Worm (Caenorhabditis elegans) whole organism, L4 larva: ENCODE data around the gene str-173.
A peak's percentile ranks its signal among the peaks of the same experiment; 100 is the strongest.

ENCODE experiments used
- D1046.2 ChIP-seq: fragments of 200-800 bp; sonication (Bioruptor generic); IDR thresholded peaks from 2 replicates; pipeline ENCODE4 v1.3.6; 2022; ENCODE audit warnings: missing genetic modification characterization, missing compliant biosample characterization
- Y105C5A.15 ChIP-seq: fragments of 200-800 bp; sonication (Bioruptor generic); IDR thresholded peaks from 2 replicates; pipeline ENCODE4 v1.3.6; 2022; ENCODE audit warnings: missing genetic modification characterization, missing compliant biosample characterization
- aha-1 ChIP-seq: fragments of 150-350 bp; peaks from one replicate; lab custom pipeline; 2014; ENCODE audit warnings: missing biosample characterization, missing genetic modification characterization
- ama-1 ChIP-seq: fragments of 150-350 bp; optimal IDR thresholded peaks from 2 replicates; lab custom pipeline; 2014; ENCODE audit warnings: inconsistent platforms, mixed read lengths
- ceh-28 ChIP-seq: fragments of 150-350 bp; optimal IDR thresholded peaks from 2 replicates; lab custom pipeline; 2014; ENCODE audit warnings: missing biosample characterization, missing genetic modification reagents, missing genetic modification characterization
- cey-2 ChIP-seq: sonication (generic microtip); optimal IDR thresholded peaks from 3 replicates; lab custom pipeline; 2017; ENCODE audit warnings: missing genetic modification characterization, mild to moderate bottlenecking, missing compliant biosample characterization, antibody characterized with exemption, borderline replicate concordance; ENCODE audit not compliant: insufficient read depth
- daf-12 ChIP-seq: fragments of 150-350 bp; optimal IDR thresholded peaks from 2 replicates; lab custom pipeline; 2014; ENCODE audit warnings: missing biosample characterization, missing genetic modification reagents, missing genetic modification characterization
- daf-16 ChIP-seq, 3 experiments: sonication (generic microtip); optimal IDR thresholded peaks; 2 replicates each; lab custom pipeline; 2016 to 2017; ENCODE audit warnings: missing genetic modification characterization in 3 of 3, missing genetic modification reagents in 3 of 3, mild to moderate bottlenecking in 2 of 3, missing compliant biosample characterization in 2 of 3, missing biosample characterization in 1 of 3, moderate library complexity in 1 of 3
- dpl-1 ChIP-seq: fragments of 150-350 bp; optimal IDR thresholded peaks from 2 replicates; lab custom pipeline; 2014; ENCODE audit warnings: missing biosample characterization, missing genetic modification reagents, missing genetic modification characterization
- duxl-1 ChIP-seq: sonication (generic microtip); optimal IDR thresholded peaks from 2 replicates; lab custom pipeline; 2016; ENCODE audit warnings: mild to moderate bottlenecking, missing genetic modification characterization, moderate library complexity, missing compliant biosample characterization; ENCODE audit not compliant: poor library complexity
- fkh-10 ChIP-seq: fragments of 150-350 bp; optimal IDR thresholded peaks from 2 replicates; lab custom pipeline; 2014; ENCODE audit warnings: missing biosample characterization, missing genetic modification reagents, missing genetic modification characterization
- fos-1 ChIP-seq: fragments of 150-350 bp; optimal IDR thresholded peaks from 2 replicates; lab custom pipeline; 2014; ENCODE audit warnings: missing biosample characterization, missing genetic modification characterization
- gei-8 ChIP-seq: fragments of 200-800 bp; sonication (Bioruptor generic); optimal IDR thresholded peaks from 2 replicates; lab custom pipeline; 2018; ENCODE audit warnings: mild to moderate bottlenecking, missing genetic modification characterization, missing compliant biosample characterization
- jun-1 ChIP-seq: fragments of 150-350 bp; optimal IDR thresholded peaks from 2 replicates; lab custom pipeline; 2014; ENCODE audit warnings: missing biosample characterization, missing genetic modification reagents, missing genetic modification characterization
- lin-1 ChIP-seq: fragments of 200-800 bp; sonication (Bioruptor generic); IDR thresholded peaks from 2 replicates; pipeline ENCODE4 v1.3.6; 2022; ENCODE audit warnings: missing genetic modification reagents, missing genetic modification characterization, missing compliant biosample characterization
- lin-13 ChIP-seq: fragments of 150-350 bp; optimal IDR thresholded peaks from 2 replicates; lab custom pipeline; 2014; ENCODE audit warnings: missing biosample characterization, missing genetic modification reagents, missing genetic modification characterization
- lin-15B ChIP-seq: fragments of 150-350 bp; sonication (generic microtip); optimal IDR thresholded peaks from 3 replicates; lab custom pipeline; 2014; ENCODE audit warnings: missing biosample characterization, missing genetic modification characterization
- lin-29 ChIP-seq: fragments of 200-800 bp; sonication (Bioruptor generic); IDR thresholded peaks from 2 replicates; pipeline ENCODE4 v1.3.6; 2022; ENCODE audit warnings: missing genetic modification reagents, missing genetic modification characterization, missing compliant biosample characterization
- lir-3 ChIP-seq: sonication (generic microtip); optimal IDR thresholded peaks from 2 replicates; lab custom pipeline; 2016; ENCODE audit warnings: mild to moderate bottlenecking, missing genetic modification characterization, missing compliant biosample characterization
- lsy-2 ChIP-seq, 2 experiments: fragments of 150-350 bp in 1 of 2; sonication (generic microtip) in 1 of 2; optimal IDR thresholded peaks; 2 replicates each; lab custom pipeline; 2014 to 2017; ENCODE audit warnings: missing biosample characterization in 2 of 2, missing genetic modification characterization in 2 of 2
- madf-9 ChIP-seq: fragments of 200-800 bp; sonication (Bioruptor generic); conservative IDR thresholded peaks from 2 replicates; pipeline ENCODE4 v1.3.6; 2022; ENCODE audit warnings: missing genetic modification reagents, missing genetic modification characterization, missing compliant biosample characterization
- mep-1 ChIP-seq: fragments of 150-350 bp; sonication (generic microtip); optimal IDR thresholded peaks from 3 replicates; lab custom pipeline; 2014; ENCODE audit warnings: missing biosample characterization, missing genetic modification characterization
- mes-2 ChIP-seq: sonication (generic microtip); optimal IDR thresholded peaks from 2 replicates; lab custom pipeline; 2016; ENCODE audit warnings: missing genotype, mild to moderate bottlenecking, missing genetic modification characterization, missing compliant biosample characterization; ENCODE audit not compliant: poor library complexity, severe bottlenecking
- mxl-3 ChIP-seq: fragments of 200-800 bp; sonication (Bioruptor generic); optimal IDR thresholded peaks from 2 replicates; lab custom pipeline; 2018; ENCODE audit warnings: mild to moderate bottlenecking, missing genetic modification characterization, missing compliant biosample characterization
- nhr-41 ChIP-seq: fragments of 200-800 bp; sonication (Bioruptor generic); IDR thresholded peaks from 2 replicates; pipeline ENCODE4 v1.3.6; 2022; ENCODE audit warnings: missing genetic modification reagents, missing genetic modification characterization, missing compliant biosample characterization
- nhr-6 ChIP-seq: fragments of 150-350 bp; optimal IDR thresholded peaks from 2 replicates; lab custom pipeline; 2014; ENCODE audit warnings: missing biosample characterization, missing genetic modification characterization
- nhr-76 ChIP-seq: fragments of 150-350 bp; optimal IDR thresholded peaks from 2 replicates; lab custom pipeline; 2014; ENCODE audit warnings: missing biosample characterization, missing genetic modification characterization
- nhr-77 ChIP-seq: fragments of 150-350 bp; optimal IDR thresholded peaks from 2 replicates; lab custom pipeline; 2014; ENCODE audit warnings: missing biosample characterization, missing genetic modification characterization
- php-3 ChIP-seq: fragments of 200-800 bp; sonication (Bioruptor generic); IDR thresholded peaks from 2 replicates; pipeline ENCODE4 v1.3.6; 2022; ENCODE audit warnings: missing genetic modification reagents, missing genetic modification characterization, missing compliant biosample characterization
- rbr-2 ChIP-seq: sonication (generic microtip); optimal IDR thresholded peaks from 2 replicates; lab custom pipeline; 2016; ENCODE audit warnings: missing genotype, missing genetic modification characterization, missing compliant biosample characterization
- spr-3 ChIP-seq: fragments of 200-800 bp; sonication (Bioruptor generic); optimal IDR thresholded peaks from 2 replicates; lab custom pipeline; 2018; ENCODE audit warnings: mild to moderate bottlenecking, missing genetic modification characterization, missing compliant biosample characterization
- unc-39 ChIP-seq: sonication (generic microtip); optimal IDR thresholded peaks from 2 replicates; lab custom pipeline; 2017; ENCODE audit warnings: missing biosample characterization, missing genetic modification characterization

str-173 gene

DNA sequence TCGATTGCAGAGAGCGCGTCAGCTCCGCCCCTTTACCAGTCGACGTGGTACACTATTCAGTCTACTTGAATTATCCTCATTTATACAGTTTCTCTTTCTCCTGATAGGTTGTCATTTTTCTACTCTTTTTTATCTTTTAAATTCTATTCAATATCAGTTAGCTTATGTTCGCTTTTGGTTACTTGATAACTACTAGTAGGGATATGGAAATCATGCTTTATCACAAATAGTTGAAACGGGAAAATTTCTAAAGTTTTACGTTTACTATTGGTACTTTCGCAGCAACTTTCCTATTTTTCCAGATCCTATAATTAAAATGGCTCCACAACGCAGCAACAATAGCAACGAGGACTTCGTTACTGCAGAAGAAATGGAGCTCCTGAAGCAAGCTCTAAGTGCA, 28.0 kb downstream of the str-173 start, which contains the start of gene sgnh-1:
Gene sgnh-1 (plus strand): TSS at position 301 of the 400 bp plus-strand sequence.
- TF ChIP-seq lin-29 (GFP tag; lab: Robert Waterston, UW) (no peak), rbr-2 (tag; lab: Kevin White, UChicago) (no peak), php-3 (GFP tag; lab: Robert Waterston, UW) (no peak)

DNA sequence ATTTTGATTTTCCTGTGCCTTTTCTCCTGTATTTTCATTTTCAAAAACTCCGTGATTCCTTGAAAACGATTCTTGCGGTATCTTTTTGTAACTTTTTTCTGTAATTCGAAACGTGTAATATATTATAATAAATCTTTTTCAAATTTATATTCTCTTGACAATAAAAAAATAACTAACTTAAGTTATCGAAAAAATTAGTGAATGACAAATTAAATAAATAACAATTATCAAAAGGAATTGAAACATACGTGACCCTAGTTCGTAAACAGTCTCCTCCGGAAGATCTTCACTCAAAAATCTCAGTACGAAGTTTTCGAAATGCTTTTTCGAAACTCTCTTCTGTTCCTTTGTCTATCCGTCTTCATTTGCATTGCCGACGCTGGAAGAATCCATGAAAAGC, 29.0 kb downstream of the str-173 start, which contains the start of gene T08B6.9:
Gene T08B6.9 (plus strand): TSS at position 301 of the 400 bp plus-strand sequence.
- no peak for TF ChIP-seq ceh-28
- no peak for TF ChIP-seq daf-12 (tag; lab: Kevin White, UChicago)
- no peak for TF ChIP-seq gei-8 (GFP tag; lab: Kevin White, UChicago)
- no peak for TF ChIP-seq duxl-1 (tag; lab: Kevin White, UChicago)
- no peak for TF ChIP-seq mxl-3
- TF ChIP-seq lin-29 (GFP tag; lab: Robert Waterston, UW): no peak
- no peak for TF ChIP-seq php-3 (GFP tag; lab: Robert Waterston, UW)
- TF ChIP-seq lir-3: no peak
- TF ChIP-seq D1046.2 (GFP tag; lab: Robert Waterston, UW): no peak
- no peak for TF ChIP-seq lin-13 (GFP tag; lab: Kevin White, UChicago)

DNA sequence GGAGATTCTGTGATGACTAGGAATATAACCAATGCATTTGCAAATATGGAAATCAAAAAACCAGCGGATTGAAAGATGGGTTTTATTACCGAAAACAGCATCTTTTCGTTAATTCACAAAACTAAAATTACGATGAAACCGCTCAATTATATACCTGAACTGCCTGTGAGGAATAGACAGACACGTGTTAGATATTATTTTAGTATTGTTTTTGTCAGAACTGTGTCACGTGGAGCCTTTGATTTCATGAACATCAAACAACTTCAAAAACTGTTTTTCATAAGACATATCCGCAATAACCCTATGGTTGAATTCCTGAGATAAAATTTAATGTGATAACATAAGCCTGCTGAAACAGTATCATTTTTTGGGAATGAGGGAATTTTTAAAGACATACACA, 42.4 kb downstream of the str-173 start, which contains the start of gene str-161:
Gene str-161 (minus strand): TSS at position 101 of the 400 bp plus-strand sequence.
- TF ChIP-seq aha-1 (peak; percentile 52), nhr-76 (tag; lab: Kevin White, UChicago) (no peak)

DNA sequence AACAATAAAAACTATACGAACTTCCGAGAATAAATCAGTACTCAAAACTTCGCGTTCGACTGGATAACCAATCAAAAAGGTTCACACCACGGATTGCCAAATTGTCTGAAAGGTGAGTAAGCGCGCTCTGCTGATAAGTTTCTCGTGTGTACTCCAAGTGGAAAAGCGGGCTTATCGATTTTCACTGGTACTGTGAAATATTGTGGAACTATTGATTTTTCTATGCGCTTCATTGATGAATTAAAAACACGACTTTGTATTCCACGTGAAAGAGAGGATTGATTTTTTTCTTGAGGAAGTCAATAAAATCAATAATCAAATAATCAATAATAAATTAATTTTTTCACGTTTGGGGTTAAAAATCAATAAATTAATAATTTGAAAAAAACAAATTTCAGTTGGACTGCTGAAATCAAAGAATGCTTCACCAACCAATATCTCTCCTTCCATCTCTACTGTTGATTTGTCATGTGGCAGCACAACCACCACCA, 44.1 kb downstream of the str-173 start, which contains the start of gene T08B6.4:
Gene T08B6.4 (plus strand): TSS at position 51 of the 491 bp plus-strand sequence.
- TF ChIP-seq spr-3 (GFP tag; lab: Kevin White, UChicago): no peak
- TF ChIP-seq ama-1 (lab: Kevin White, UChicago): no peak
- TF ChIP-seq nhr-77: no peak
- TF ChIP-seq mep-1 (tag; lab: Kevin White, UChicago): no peak
- TF ChIP-seq aha-1: peak; percentile 12
- TF ChIP-seq mes-2: no peak
- TF ChIP-seq nhr-41 (GFP tag; lab: Robert Waterston, UW): no peak
- TF ChIP-seq madf-9: no peak
- TF ChIP-seq nhr-6 (tag; lab: Kevin White, UChicago): no peak
- peak; percentile 87 for TF ChIP-seq ceh-28
- TF ChIP-seq dpl-1: no peak

DNA sequence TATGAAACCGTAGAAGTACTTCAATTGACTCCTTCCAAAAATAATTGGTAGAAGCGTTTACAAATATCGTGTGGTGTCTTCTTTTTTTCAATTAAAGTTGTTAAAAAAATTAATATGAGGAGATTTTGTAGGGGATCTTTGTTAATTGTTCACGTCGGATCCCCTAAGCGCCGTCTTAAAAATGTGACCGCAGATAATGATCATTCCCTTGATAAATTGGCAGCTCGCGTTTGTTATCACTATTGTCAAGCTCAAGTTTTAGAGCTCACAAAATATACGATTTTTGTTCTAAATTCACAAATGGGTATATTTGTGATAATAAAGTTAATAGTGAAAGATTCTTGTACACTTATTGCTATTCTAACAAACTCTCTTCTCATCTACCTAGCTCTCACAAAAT, 47.5 kb downstream of the str-173 start, which contains the start of gene str-159:
Gene str-159 (plus strand): TSS at position 301 of the 400 bp plus-strand sequence.
- no peak for TF ChIP-seq mep-1 (tag; lab: Kevin White, UChicago)
- no peak for TF ChIP-seq lin-1 (GFP tag; lab: Robert Waterston, UW)
- TF ChIP-seq jun-1: no peak
- TF ChIP-seq unc-39 (tag; lab: Kevin White, UChicago): no peak

DNA sequence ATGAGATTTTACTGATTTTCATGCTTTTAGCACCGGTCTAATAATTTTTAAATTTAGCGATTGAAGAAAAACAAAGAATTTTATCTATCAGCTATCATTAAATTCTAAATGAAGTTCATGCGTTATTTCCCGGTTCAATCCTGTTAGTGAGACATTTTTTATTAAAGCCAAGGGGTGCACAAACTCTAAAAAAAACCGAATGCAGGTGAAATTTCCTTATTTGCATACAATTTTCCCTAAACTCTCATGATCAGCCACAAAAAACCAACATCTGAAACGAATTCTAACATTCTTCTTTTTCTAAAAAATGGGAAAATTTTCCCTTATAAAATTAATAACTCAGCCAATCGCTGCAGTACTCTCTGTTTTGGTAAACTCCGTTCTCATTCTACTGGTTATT, 51.5 kb downstream of the str-173 start, which contains the start of gene str-156:
Gene str-156 (plus strand): TSS at position 301 of the 400 bp plus-strand sequence.
- TF ChIP-seq dpl-1 (no peak), lin-29 (GFP tag; lab: Robert Waterston, UW) (no peak), ceh-28 (no peak), cey-2 (tag; lab: Kevin White, UChicago) (no peak), lir-3 (no peak), fos-1 (tag; lab: Kevin White, UChicago) (no peak), daf-16 (GFP tag; optimal IDR thresholded peaks at IDR 0.05; lab: Kevin White, UChicago) (no peak), daf-16 (tag; optimal IDR thresholded peaks at IDR 0.05; lab: Kevin White, UChicago) (no peak), fkh-10 (GFP tag; lab: Kevin White, UChicago) (no peak), lin-15B (no peak), mep-1 (tag; lab: Kevin White, UChicago) (no peak), lsy-2 (tag; optimal IDR thresholded peaks at IDR 0.05; lab: Kevin White, UChicago) (no peak), Y105C5A.15 (no peak)
